Fruit fly (Drosophila melanogaster) whole organism, embryonic: ENCODE measurements around the gene sqh.

Experiments used
- Atf3 ChIP-seq: fragments of 200-800 bp; sonication (Bioruptor generic); optimal IDR thresholded peaks from 3 replicates; lab custom pipeline; 2016; ENCODE audit warnings: missing biosample characterization, missing genetic modification characterization
- Awh ChIP-seq: fragments of 200-800 bp; sonication (Bioruptor generic); IDR thresholded peaks from 2 replicates; pipeline ENCODE4, ENCODE4 v1.3.6; 2022; ENCODE audit warnings: missing biosample characterization, missing genetic modification characterization
- Bdp1 ChIP-seq: fragments of 200-800 bp; sonication (Bioruptor generic); optimal IDR thresholded peaks from 3 replicates; lab custom pipeline; 2016; ENCODE audit warnings: missing biosample characterization, missing genetic modification characterization
- Blimp-1 ChIP-seq: fragments of 200-800 bp; sonication (Bioruptor generic); optimal IDR thresholded peaks from 3 replicates; lab custom pipeline; 2018; ENCODE audit warnings: missing biosample characterization, missing genetic modification characterization, mild to moderate bottlenecking, moderate library complexity, missing genetic modification reagents
- CG10147 ChIP-seq: fragments of 200-800 bp; sonication (Bioruptor generic); optimal IDR thresholded peaks from 2 replicates; lab custom pipeline; 2019; ENCODE audit warnings: missing biosample characterization, mild to moderate bottlenecking, missing genetic modification characterization, moderate library complexity
- CG10274 ChIP-seq: fragments of 200-800 bp; sonication (Bioruptor generic); optimal IDR thresholded peaks from 3 replicates; lab custom pipeline; 2017; ENCODE audit warnings: missing biosample characterization, mild to moderate bottlenecking, missing genetic modification characterization
- CG11093 ChIP-seq: fragments of 200-800 bp; sonication (Bioruptor generic); IDR thresholded peaks from 3 replicates; pipeline ENCODE4 v1.3.6; 2022; ENCODE audit warnings: missing biosample characterization, missing genetic modification characterization
- CG11695 ChIP-seq: fragments of 200-800 bp; sonication (Bioruptor generic); IDR thresholded peaks from 3 replicates; pipeline ENCODE4 v1.3.6; 2022; ENCODE audit warnings: missing biosample characterization, missing genetic modification characterization
- CG12659 ChIP-seq: fragments of 200-800 bp; sonication (Bioruptor generic); optimal IDR thresholded peaks from 3 replicates; lab custom pipeline; 2017; ENCODE audit warnings: mild to moderate bottlenecking, missing biosample characterization, missing genetic modification reagents, missing genetic modification characterization
- CG13624 ChIP-seq: fragments of 200-800 bp; sonication (Bioruptor generic); optimal IDR thresholded peaks from 2 replicates; lab custom pipeline; 2016; ENCODE audit warnings: missing biosample characterization, missing genetic modification characterization
- CG17612 ChIP-seq: fragments of 200-800 bp; sonication (Bioruptor generic); IDR thresholded peaks from 2 replicates; pipeline ENCODE4 v1.3.6; 2022; ENCODE audit warnings: missing biosample characterization, missing genetic modification characterization
- CG17829 ChIP-seq: fragments of 200-800 bp; optimal IDR thresholded peaks from 2 replicates; lab custom pipeline; 2019; ENCODE audit warnings: missing biosample characterization, mild to moderate bottlenecking, missing genetic modification characterization, moderate library complexity
- CG17912 ChIP-seq: fragments of 200-800 bp; sonication (Bioruptor generic); optimal IDR thresholded peaks from 2 replicates; lab custom pipeline; 2018; ENCODE audit warnings: missing biosample characterization, mild to moderate bottlenecking, missing genetic modification characterization
- CG1792 ChIP-seq: fragments of 200-800 bp; sonication (Bioruptor generic); optimal IDR thresholded peaks from 2 replicates; lab custom pipeline; 2016; ENCODE audit warnings: missing biosample characterization, missing genetic modification characterization
- CG3281 ChIP-seq: fragments of 200-800 bp; sonication (Bioruptor generic); optimal IDR thresholded peaks from 3 replicates; lab custom pipeline; 2017; ENCODE audit warnings: missing biosample characterization, mild to moderate bottlenecking, missing genetic modification characterization
- CG3407 ChIP-seq: fragments of 200-800 bp; sonication (Bioruptor generic); optimal IDR thresholded peaks from 2 replicates; lab custom pipeline; 2018; ENCODE audit warnings: missing biosample characterization, mild to moderate bottlenecking, missing genetic modification characterization
- CG3847 ChIP-seq: fragments of 200-800 bp; sonication (Bioruptor generic); IDR thresholded peaks from 2 replicates; pipeline ENCODE4 v1.3.6; 2022; ENCODE audit warnings: missing biosample characterization, missing genetic modification characterization
- CG4820 ChIP-seq: fragments of 200-800 bp; sonication (Bioruptor generic); optimal IDR thresholded peaks from 3 replicates; lab custom pipeline; 2016; ENCODE audit warnings: missing biosample characterization, missing genetic modification characterization
- CG5953 ChIP-seq: fragments of 200-800 bp; sonication (Bioruptor generic); IDR thresholded peaks from 2 replicates; pipeline ENCODE4 v1.3.6; 2022; ENCODE audit warnings: missing biosample characterization, missing genetic modification characterization
- CG6765 ChIP-seq: fragments of 200-800 bp; sonication (Bioruptor generic); optimal IDR thresholded peaks from 3 replicates; lab custom pipeline; 2017; ENCODE audit warnings: missing biosample characterization, mild to moderate bottlenecking, missing genetic modification characterization
- CG7271 ChIP-seq: fragments of 200-800 bp; sonication (Bioruptor generic); optimal IDR thresholded peaks from 2 replicates; lab custom pipeline; 2018; ENCODE audit warnings: missing biosample characterization, mild to moderate bottlenecking, missing genetic modification characterization, moderate library complexity
- CG7745 ChIP-seq: fragments of 200-800 bp; sonication (Bioruptor generic); optimal IDR thresholded peaks from 2 replicates; lab custom pipeline; 2018; ENCODE audit warnings: missing biosample characterization, mild to moderate bottlenecking, missing genetic modification characterization, moderate library complexity
- CG9817 ChIP-seq: fragments of 200-800 bp; sonication (Bioruptor generic); optimal IDR thresholded peaks from 2 replicates; lab custom pipeline; 2018; ENCODE audit warnings: missing biosample characterization, mild to moderate bottlenecking, missing genetic modification characterization, moderate library complexity
- HLH54F ChIP-seq: fragments of 200-800 bp; sonication (Bioruptor generic); optimal IDR thresholded peaks from 3 replicates; lab custom pipeline; 2016; ENCODE audit warnings: missing biosample characterization, missing genetic modification characterization
- Myb ChIP-seq: fragments of 200-800 bp; sonication (Bioruptor generic); optimal IDR thresholded peaks from 2 replicates; lab custom pipeline; 2016; ENCODE audit warnings: missing biosample characterization, missing genetic modification characterization
- Nf-YC ChIP-seq: fragments of 200-800 bp; optimal IDR thresholded peaks from 3 replicates; lab custom pipeline; 2019; ENCODE audit warnings: missing biosample characterization, mild to moderate bottlenecking, missing genetic modification characterization, moderate library complexity
- Pdp1 ChIP-seq, 2 experiments: fragments of 200-800 bp; sonication (Bioruptor generic); optimal IDR thresholded peaks; 3 replicates each; lab custom pipeline; 2016; ENCODE audit warnings: missing biosample characterization in 2 of 2, missing genetic modification characterization in 2 of 2, mild to moderate bottlenecking in 1 of 2, moderate library complexity in 1 of 2
- Sry-δ ChIP-seq: fragments of 200-800 bp; sonication (Bioruptor generic); optimal IDR thresholded peaks from 2 replicates; lab custom pipeline; 2016; ENCODE audit warnings: missing biosample characterization, missing genetic modification characterization
- TFAM ChIP-seq: fragments of 200-800 bp; sonication (Bioruptor generic); optimal IDR thresholded peaks from 2 replicates; lab custom pipeline; 2017; ENCODE audit warnings: missing biosample characterization, missing genetic modification characterization, inconsistent platforms
- al ChIP-seq: fragments of 200-800 bp; sonication (Bioruptor generic); IDR thresholded peaks from 2 replicates; pipeline ENCODE4 v1.3.6; 2022; ENCODE audit warnings: missing biosample characterization, missing genetic modification characterization
- ase ChIP-seq: fragments of 200-800 bp; sonication (Bioruptor generic); IDR thresholded peaks from 3 replicates; pipeline ENCODE4 v1.3.6; 2022; ENCODE audit warnings: missing biosample characterization, missing genetic modification characterization
- btn ChIP-seq: fragments of 200-800 bp; sonication (Bioruptor generic); optimal IDR thresholded peaks from 2 replicates; lab custom pipeline; 2016; ENCODE audit warnings: missing biosample characterization, missing genetic modification characterization
- chinmo ChIP-seq: fragments of 200-800 bp; sonication (Bioruptor generic); IDR thresholded peaks from 4 replicates; pipeline ENCODE4 v1.3.6; 2022; ENCODE audit warnings: missing biosample characterization, missing genetic modification characterization; ENCODE audit not compliant: partially characterized antibody
- danr ChIP-seq: fragments of 200-800 bp; sonication (Bioruptor generic); IDR thresholded peaks from 2 replicates; pipeline ENCODE4 v1.3.6; 2022; ENCODE audit warnings: missing biosample characterization, missing genetic modification characterization
- dm ChIP-seq: fragments of 200-800 bp; sonication (Bioruptor generic); optimal IDR thresholded peaks from 3 replicates; lab custom pipeline; 2016; ENCODE audit warnings: missing biosample characterization, missing genetic modification characterization
- esg ChIP-seq: fragments of 200-800 bp; sonication (Bioruptor generic); conservative IDR thresholded peaks from 2 replicates; pipeline ENCODE4 v1.3.6; 2022; ENCODE audit warnings: missing biosample characterization, missing genetic modification characterization
- fd102C ChIP-seq: fragments of 200-800 bp; sonication (Bioruptor generic); optimal IDR thresholded peaks from 2 replicates; lab custom pipeline; 2018; ENCODE audit warnings: missing biosample characterization, mild to moderate bottlenecking, missing genetic modification characterization, moderate library complexity
- gcm ChIP-seq: fragments of 200-800 bp; sonication (Bioruptor generic); optimal IDR thresholded peaks from 2 replicates; lab custom pipeline; 2019; ENCODE audit warnings: missing biosample characterization, mild to moderate bottlenecking, missing genetic modification characterization, moderate library complexity
- hth ChIP-seq: fragments of >200 bp; optimal IDR thresholded peaks from 2 replicates; lab custom pipeline; 2017; ENCODE audit warnings: inconsistent platforms
- inv ChIP-seq: fragments of 200-800 bp; sonication (Bioruptor generic); IDR thresholded peaks from 2 replicates; pipeline ENCODE4 v1.3.6; 2022; ENCODE audit warnings: missing biosample characterization, missing genetic modification characterization; ENCODE audit not compliant: partially characterized antibody
- ken ChIP-seq: fragments of 200-800 bp; sonication (Bioruptor generic); IDR thresholded peaks from 3 replicates; pipeline ENCODE4 v1.3.6; 2022; ENCODE audit warnings: missing biosample characterization, missing genetic modification characterization
- lilli ChIP-seq: fragments of 200-800 bp; sonication (Bioruptor generic); optimal IDR thresholded peaks from 3 replicates; lab custom pipeline; 2016; ENCODE audit warnings: missing biosample characterization, missing genetic modification characterization
- lmd ChIP-seq: fragments of 200-800 bp; sonication (Bioruptor generic); IDR thresholded peaks from 2 replicates; pipeline ENCODE4 v1.3.6; 2022; ENCODE audit warnings: missing biosample characterization, missing genetic modification characterization
- onecut ChIP-seq: fragments of 200-800 bp; sonication (Bioruptor generic); IDR thresholded peaks from 2 replicates; pipeline ENCODE4 v1.3.6; 2022; ENCODE audit warnings: missing biosample characterization, missing genetic modification characterization
- otp ChIP-seq: fragments of 200-800 bp; sonication (Bioruptor generic); IDR thresholded peaks from 3 replicates; pipeline ENCODE4, ENCODE4 v1.3.6; 2022; ENCODE audit warnings: missing biosample characterization, missing genetic modification characterization
- rib ChIP-seq: fragments of 200-800 bp; sonication (Bioruptor generic); IDR thresholded peaks from 2 replicates; pipeline ENCODE4 v1.3.6; 2022; ENCODE audit warnings: missing biosample characterization, missing genetic modification characterization
- schlank ChIP-seq: fragments of 200-800 bp; sonication (Bioruptor generic); optimal IDR thresholded peaks from 2 replicates; lab custom pipeline; 2018; ENCODE audit warnings: missing biosample characterization, mild to moderate bottlenecking, missing genetic modification characterization
- sens-2 ChIP-seq: fragments of 200-800 bp; sonication (Bioruptor generic); IDR thresholded peaks from 2 replicates; pipeline ENCODE4 v1.3.6; 2022; ENCODE audit warnings: missing biosample characterization, missing genetic modification characterization
- sr ChIP-seq: fragments of 200-800 bp; sonication (Bioruptor generic); IDR thresholded peaks from 3 replicates; pipeline ENCODE4 v1.3.6; 2022; ENCODE audit warnings: missing biosample characterization, missing genetic modification characterization
- stwl ChIP-seq: fragments of 200-800 bp; sonication (Bioruptor generic); optimal IDR thresholded peaks from 3 replicates; lab custom pipeline; 2018; ENCODE audit warnings: missing biosample characterization, mild to moderate bottlenecking, missing genetic modification characterization, moderate library complexity
- sug ChIP-seq: fragments of 200-800 bp; optimal IDR thresholded peaks from 2 replicates; lab custom pipeline; 2019; ENCODE audit warnings: missing biosample characterization, mild to moderate bottlenecking, missing genetic modification characterization, moderate library complexity
- wor ChIP-seq: fragments of 200-800 bp; sonication (Bioruptor generic); IDR thresholded peaks from 2 replicates; pipeline ENCODE4 v1.3.6; 2022; ENCODE audit warnings: missing biosample characterization, missing genetic modification characterization

sqh gene

DNA sequence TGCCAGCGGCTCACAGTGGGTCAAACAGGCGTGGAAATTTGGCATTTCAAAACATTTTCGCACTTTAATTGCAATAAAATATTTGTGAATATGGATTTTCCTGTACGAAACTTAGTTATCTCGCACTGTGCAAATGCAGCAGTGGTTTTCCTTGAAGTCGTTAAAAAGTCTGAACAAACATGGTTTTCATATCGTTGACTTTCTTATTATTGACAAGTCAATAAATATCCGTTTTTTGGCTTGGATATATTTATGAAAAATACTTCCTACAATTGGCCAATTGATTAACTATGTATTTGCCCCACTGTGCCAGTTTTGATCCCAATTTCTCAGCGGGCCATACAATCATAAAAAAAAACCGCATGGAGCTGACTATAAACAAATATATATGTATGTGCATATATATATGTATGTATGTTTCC lies 40.5 kb upstream of the sqh start (continued):
- TF ChIP-seq CG10147 (peak; percentile 92), lilli (peak; percentile 96), btn (GFP tag; lab: Kevin White, UChicago) (peak; percentile 92), CG5953 (peak; percentile 89), Sry-δ (GFP tag; lab: Kevin White, UChicago) (peak; percentile 64), CG3407 (peak; percentile 93), CG3281 (peak; percentile 95), CG7745 (tag; lab: Kevin White, UChicago) (no peak), CG17612 (GFP tag; lab: Robert Waterston, UW) (peak; percentile 87), CG17912 (GFP tag; lab: Kevin White, UChicago) (peak; percentile 82), sr (GFP tag; lab: Robert Waterston, UW) (peak; percentile 81), CG3847 (peak; percentile 91), onecut (GFP tag; lab: Robert Waterston, UW) (peak; percentile 89), chinmo (GFP tag; lab: Robert Waterston, UW) (no peak), CG12659 (GFP tag; lab: Kevin White, UChicago) (peak; percentile 97), stwl (tag; lab: Kevin White, UChicago) (peak; percentile 39), inv (GFP tag; lab: Robert Waterston, UW) (0 out of 2 replicates have a peak, but pooled peaks have one; percentile 34), esg (GFP tag; lab: Robert Waterston, UW) (peak; percentile 94), CG17829 (peak; percentile 96), Atf3 (GFP tag; lab: Kevin White, UChicago) (peak; percentile 95), hth (lab: Kevin White, UChicago) (no peak), schlank (tag; lab: Kevin White, UChicago) (peak; percentile 92), Bdp1 (peak; percentile 88), rib (GFP tag; lab: Robert Waterston, UW) (peak; percentile 82), Awh (GFP tag; lab: Robert Waterston, UW) (peak; percentile 93), HLH54F (peak; percentile 95), ase (GFP tag; lab: Robert Waterston, UW) (peak; percentile 94), otp (GFP tag; lab: Robert Waterston, UW) (peak; percentile 91), Myb (GFP tag; lab: Kevin White, UChicago) (peak; percentile 82), wor (GFP tag; lab: Robert Waterston, UW) (peak; percentile 96), fd102C (GFP tag; lab: Kevin White, UChicago) (peak; percentile 6), CG6765 (GFP tag; lab: Kevin White, UChicago) (peak; percentile 89), dm (peak; percentile 87), CG4820 (GFP tag; lab: Kevin White, UChicago) (peak; percentile 96), CG13624 (peak; percentile 92), Blimp-1 (GFP tag; lab: Kevin White, UChicago) (peak; percentile 93), CG7271 (tag; lab: Kevin White, UChicago) (peak; percentile 57), ken (GFP tag; lab: Robert Waterston, UW) (peak; percentile 95), sens-2 (GFP tag; lab: Robert Waterston, UW) (peak; percentile 90), lmd (GFP tag; lab: Robert Waterston, UW) (peak; percentile 95), TFAM (GFP tag; lab: Kevin White, UChicago) (peak; percentile 83), CG1792 (GFP tag; lab: Kevin White, UChicago) (peak; percentile 85), CG9817 (tag; lab: Kevin White, UChicago) (peak; percentile 91), CG10274 (GFP tag; lab: Kevin White, UChicago) (peak; percentile 87), danr (GFP tag; lab: Robert Waterston, UW) (peak; percentile 93), gcm (GFP tag; lab: Kevin White, UChicago) (peak; percentile 95), Nf-YC (tag; lab: Kevin White, UChicago) (peak; percentile 85), CG11093 (GFP tag; lab: Robert Waterston, UW) (peak; percentile 91), al (GFP tag; lab: Robert Waterston, UW) (peak; percentile 86), sug (tag; lab: Kevin White, UChicago) (peak; percentile 86), Pdp1 (GFP tag; optimal IDR thresholded peaks at IDR 0.05; lab: Kevin White, UChicago) (peak; percentile 92 to 96), CG11695 (GFP tag; lab: Robert Waterston, UW) (peak; percentile 97)
